Fruit fly (Drosophila melanogaster): Measurements from ENCODE around the gene CG14147.
A peak's percentile ranks its signal among the peaks of the same experiment; 100 is the strongest.

The CG14147 gene

dm6 chr3L:10938108-10938507, 34.3 kb upstream of the CG14147 start:
- TF ChIP-seq Gug (GFP tag; IDR thresholded peaks at IDR 0.05): no peak
- TF ChIP-seq salr (GFP tag; optimal IDR thresholded peaks at IDR 0.05): no peak
- no peak for TF ChIP-seq Ets21C (GFP tag; optimal IDR thresholded peaks at IDR 0.05)
- TF ChIP-seq Eip75B (GFP tag; optimal IDR thresholded peaks at IDR 0.05): no peak
- no peak for TF ChIP-seq net (GFP tag; optimal IDR thresholded peaks at IDR 0.05)
- TF ChIP-seq CG6163 (GFP tag; IDR thresholded peaks at IDR 0.05): peak; percentile 28; the same call in 1 of the 3 replicates
- TF ChIP-seq eg (GFP tag; IDR thresholded peaks at IDR 0.05): peak; percentile 77
- TF ChIP-seq Eip78C (GFP tag): peak; percentile 14
- TF ChIP-seq svp (GFP tag): no peak
- peak; percentile 42 for TF ChIP-seq CG6276 (GFP tag; optimal IDR thresholded peaks at IDR 0.05)

dm6 chr3L:10940312-10940711, 32.1 kb upstream of the CG14147 start:
- TF ChIP-seq CG31627 (GFP tag; optimal IDR thresholded peaks at IDR 0.05) (peak; percentile 59), fkh (GFP tag; optimal IDR thresholded peaks at IDR 0.05) (no peak), CG8632 (GFP tag; optimal IDR thresholded peaks at IDR 0.05) (peak; percentile 59), net (GFP tag; optimal IDR thresholded peaks at IDR 0.05) (peak; percentile 51), CG1621 (tag; optimal IDR thresholded peaks at IDR 0.05) (peak; percentile 77), cyc (GFP tag; optimal IDR thresholded peaks at IDR 0.05) (peak; percentile 80), CG15336 (GFP tag; IDR thresholded peaks at IDR 0.05) (0 out of 2 replicates have a peak, but pooled peaks have one; percentile 31), dac (GFP tag; optimal IDR thresholded peaks at IDR 0.05) (no peak), lz (GFP tag; optimal IDR thresholded peaks at IDR 0.05) (peak; percentile 75), Hr39 (GFP tag; optimal IDR thresholded peaks at IDR 0.05) (peak; percentile 78), CG6808 (GFP tag; optimal IDR thresholded peaks at IDR 0.05) (peak; percentile 62), CG16779 (tag; optimal IDR thresholded peaks at IDR 0.05) (peak; percentile 28), eg (GFP tag; IDR thresholded peaks at IDR 0.05) (peak; percentile 59; the same call in 2 of the 3 replicates), pdm3 (GFP tag; optimal IDR thresholded peaks at IDR 0.05) (peak; percentile 73), CG3919 (GFP tag; optimal IDR thresholded peaks at IDR 0.05) (peak; percentile 78), Sox15 (GFP tag; optimal IDR thresholded peaks at IDR 0.05) (no peak), Ets96B (tag; optimal IDR thresholded peaks at IDR 0.05) (peak; percentile 75), Gug (GFP tag; IDR thresholded peaks at IDR 0.05) (no peak), acj6 (GFP tag; optimal IDR thresholded peaks at IDR 0.05) (peak; percentile 54), Eip93F (GFP tag; optimal IDR thresholded peaks at IDR 0.05) (peak; percentile 38), Ets21C (GFP tag; optimal IDR thresholded peaks at IDR 0.05) (peak; percentile 50), achi (GFP tag; optimal IDR thresholded peaks at IDR 0.05) (peak; percentile 59), svp (GFP tag) (peak; percentile 90), Sox102F (GFP tag; optimal IDR thresholded peaks at IDR 0.05) (peak; percentile 81), CG8119 (GFP tag; IDR thresholded peaks at IDR 0.05) (0 out of 3 replicates have a peak, but pooled peaks have one; percentile 43), CG3032 (tag; optimal IDR thresholded peaks at IDR 0.05) (peak; percentile 70), CG34406 (GFP tag; optimal IDR thresholded peaks at IDR 0.05) (peak; percentile 62), Eip78C (GFP tag) (peak; percentile 92), CG8319 (GFP tag; optimal IDR thresholded peaks at IDR 0.05) (peak; percentile 40), CG6792 (GFP tag; optimal IDR thresholded peaks at IDR 0.05) (peak; percentile 68), Met (GFP tag; optimal IDR thresholded peaks at IDR 0.05) (peak; percentile 79), fd85E (GFP tag; optimal IDR thresholded peaks at IDR 0.05) (peak; percentile 47), CG32006 (GFP tag; optimal IDR thresholded peaks at IDR 0.05) (peak; percentile 57), esn (GFP tag; optimal IDR thresholded peaks at IDR 0.05) (peak; percentile 83), Hr38 (GFP tag; optimal IDR thresholded peaks at IDR 0.05) (no peak), Lpt (GFP tag; optimal IDR thresholded peaks at IDR 0.05) (peak; percentile 7), CG10669 (GFP tag; optimal IDR thresholded peaks at IDR 0.05) (peak; percentile 75), CG6163 (GFP tag; IDR thresholded peaks at IDR 0.05) (peak; percentile 78), spab (GFP tag; optimal IDR thresholded peaks at IDR 0.05) (peak; percentile 75), CG6854 (GFP tag; optimal IDR thresholded peaks at IDR 0.05) (peak; percentile 49), ss (GFP tag; optimal IDR thresholded peaks at IDR 0.05) (peak; percentile 63 to 76), CG11762 (GFP tag; optimal IDR thresholded peaks at IDR 0.05; ENCODE audit: insufficient read depth) (peak; percentile 51), CG9139 (GFP tag; optimal IDR thresholded peaks at IDR 0.05) (no peak), Hr4 (GFP tag; optimal IDR thresholded peaks at IDR 0.05) (peak; percentile 7), salr (GFP tag; optimal IDR thresholded peaks at IDR 0.05) (peak in 1 of 2 experiments; percentile 16), CG6276 (GFP tag; optimal IDR thresholded peaks at IDR 0.05) (peak; percentile 8), fd59A (GFP tag; optimal IDR thresholded peaks at IDR 0.05) (peak; percentile 36), CG11902 (GFP tag; optimal IDR thresholded peaks at IDR 0.05) (peak; percentile 61)

Data from whole organism, prepupa.